Fruit fly (Drosophila melanogaster): ENCODE measurements around the gene hoe2.

dm6 chr2L:4971329-4971798 lies 35.1 kb upstream of the hoe2 start, which contains the start of gene CG14043:
- TF ChIP-seq CG17806 (tag; optimal IDR thresholded peaks at IDR 0.05), result no peak
- TF ChIP-seq EcR (GFP tag; optimal IDR thresholded peaks at IDR 0.05), result no peak
- TF ChIP-seq CG12605 (GFP tag; IDR thresholded peaks at IDR 0.05), result no peak
- TF ChIP-seq CG32121 (GFP tag; IDR thresholded peaks at IDR 0.05), result no peak
- no peak for TF ChIP-seq CG9948 (tag; optimal IDR thresholded peaks at IDR 0.05)
- no peak for TF ChIP-seq CG14655 (GFP tag; optimal IDR thresholded peaks at IDR 0.05)
- TF ChIP-seq CG13204 (GFP tag; optimal IDR thresholded peaks at IDR 0.05), result no peak
- TF ChIP-seq rn (GFP tag; IDR thresholded peaks at IDR 0.05), result no peak

Measured in whole organism, pupa.